Fruit fly (Drosophila melanogaster): ENCODE results near the gene by.

by gene

dm6 chr3R:9496748-9497147 lies 36.1 kb downstream of the by start (continued):
- TF ChIP-seq Fer3 (tag; optimal IDR thresholded peaks at IDR 0.05) (peak; percentile 60), cas (GFP tag; IDR thresholded peaks at IDR 0.05) (peak; percentile 54; the same call in 1 of the 2 replicates), GATAe (GFP tag; conservative IDR thresholded peaks at IDR 0.05) (no peak), Dad (GFP tag; optimal IDR thresholded peaks at IDR 0.05) (peak; percentile 81), nom (GFP tag; optimal IDR thresholded peaks at IDR 0.05) (peak; percentile 20), CkIIα-i1 (GFP tag; IDR thresholded peaks at IDR 0.05) (no peak)

- TF ChIP-seq chinmo (GFP tag; IDR thresholded peaks at IDR 0.05; ENCODE audit: partially characterized antibody) (0 out of 4 replicates have a peak, but pooled peaks have one; percentile 27), CkIIα-i1 (GFP tag; IDR thresholded peaks at IDR 0.05) (no peak), sug (tag; optimal IDR thresholded peaks at IDR 0.05) (peak; percentile 1), CG7839 (tag; optimal IDR thresholded peaks at IDR 0.05) (peak; percentile 24), CG11560 (tag; IDR thresholded peaks at IDR 0.05) (no peak), CG13775 (GFP tag; optimal IDR thresholded peaks at IDR 0.05) (no peak), cwo (GFP tag; optimal IDR thresholded peaks at IDR 0.05) (peak; percentile 96), croc (GFP tag; conservative IDR thresholded peaks at IDR 0.05) (0 out of 3 replicates have a peak, but pooled peaks have one; percentile 8), CG3163 (GFP tag; optimal IDR thresholded peaks at IDR 0.05) (no peak), grn (GFP tag; optimal IDR thresholded peaks at IDR 0.05) (peak; percentile 39), Pdp1 (GFP tag; optimal IDR thresholded peaks at IDR 0.05) (peak in 1 of 2 experiments; percentile 42), CG2199 (GFP tag; IDR thresholded peaks at IDR 0.05) (0 out of 3 replicates have a peak, but pooled peaks have one; percentile 9), Hr78 (GFP tag; optimal IDR thresholded peaks at IDR 0.05) (peak in 1 of 2 experiments; percentile 39)
Observed at dm6 chr3R:9494627-9495009, 38.2 kb downstream of the by start, which contains the start of gene phu. Gene phu, plus strand, starts transcription at chr3R:9494801.

- TF ChIP-seq gce (GFP tag; IDR thresholded peaks at IDR 0.05) (no peak), CG1603 (tag; optimal IDR thresholded peaks at IDR 0.05) (no peak), ind (GFP tag; optimal IDR thresholded peaks at IDR 0.05) (peak; percentile 17), CG3838 (GFP tag; optimal IDR thresholded peaks at IDR 0.05) (no peak), Spps (tag; optimal IDR thresholded peaks at IDR 0.05) (no peak), maf-S (GFP tag; optimal IDR thresholded peaks at IDR 0.05) (no peak), danr (GFP tag; IDR thresholded peaks at IDR 0.05) (no peak), sens (GFP tag) (peak; percentile 92), CG16863 (GFP tag; optimal IDR thresholded peaks at IDR 0.05) (peak; percentile 10), CG2116 (GFP tag; optimal IDR thresholded peaks at IDR 0.05) (no peak), scrt (GFP tag; optimal IDR thresholded peaks at IDR 0.05) (peak; percentile 1), Asciz (GFP tag; optimal IDR thresholded peaks at IDR 0.05) (no peak), wdn (GFP tag; IDR thresholded peaks at IDR 0.05) (no peak), CG10209 (GFP tag; optimal IDR thresholded peaks at IDR 0.05) (peak; percentile 53), ato (GFP tag; IDR thresholded peaks at IDR 0.05; ENCODE audit: partially characterized antibody) (no peak; the same call in 1 of the 2 replicates), Atf3 (GFP tag; optimal IDR thresholded peaks at IDR 0.05) (no peak), CG17328 (GFP tag; IDR thresholded peaks at IDR 0.05) (no peak), CG17361 (GFP tag; IDR thresholded peaks at IDR 0.05) (peak; percentile 73), MBD-R2 (GFP tag; IDR thresholded peaks at IDR 0.05) (no peak; the same call in 1 of the 2 replicates), mam (GFP tag; optimal IDR thresholded peaks at IDR 0.05) (peak; percentile 16), CG6813 (GFP tag; optimal IDR thresholded peaks at IDR 0.05) (peak; percentile 30), CG9609 (GFP tag; optimal IDR thresholded peaks at IDR 0.05) (no peak), GATAe (GFP tag; conservative IDR thresholded peaks at IDR 0.05) (no peak), cg (GFP tag; optimal IDR thresholded peaks at IDR 0.05) (no peak), ERR (GFP tag; optimal IDR thresholded peaks at IDR 0.05) (peak; percentile 27), slou (GFP tag; optimal IDR thresholded peaks at IDR 0.05) (no peak), Ssrp (tag; optimal IDR thresholded peaks at IDR 0.05) (peak; percentile 55), CG13424 (tag; optimal IDR thresholded peaks at IDR 0.05) (peak; percentile 44)
Observed at dm6 chr3R:9493627-9494626, 38.9 kb downstream of the by start, which contains the start of gene CG16779. Gene CG16779, minus strand, starts transcription at chr3R:9493677.
